Fruit fly (Drosophila melanogaster): ENCODE measurements around the gene Cpsf5.

Cpsf5 gene

dm6 chr3L:9447239-9447777 lies 36.5 kb downstream of the Cpsf5 start (continued):
- no peak for TF ChIP-seq CG9139 (GFP tag; optimal IDR thresholded peaks at IDR 0.05)
- TF ChIP-seq cyc (GFP tag; optimal IDR thresholded peaks at IDR 0.05) = no peak
- no peak for TF ChIP-seq salr (GFP tag; optimal IDR thresholded peaks at IDR 0.05)
- TF ChIP-seq fd59A (GFP tag; optimal IDR thresholded peaks at IDR 0.05) = no peak

dm6 chr3L:9451522-9452118 lies 40.8 kb downstream of the Cpsf5 start, which contains the start of the genes CG3448 and ghi:
CG3448 (minus strand) TSS chr3L:9451572.
ghi (plus strand) TSS chr3L:9451876.
- TF ChIP-seq Sox15 (GFP tag; optimal IDR thresholded peaks at IDR 0.05) = no peak
- no peak for TF ChIP-seq spab (GFP tag; optimal IDR thresholded peaks at IDR 0.05)
- TF ChIP-seq CG11294 (GFP tag; IDR thresholded peaks at IDR 0.05) = no peak
- no peak for TF ChIP-seq CG9139 (GFP tag; optimal IDR thresholded peaks at IDR 0.05)
- peak; percentile 75 for TF ChIP-seq esn (GFP tag; optimal IDR thresholded peaks at IDR 0.05)
- TF ChIP-seq CG3919 (GFP tag; optimal IDR thresholded peaks at IDR 0.05) = peak; percentile 73
- TF ChIP-seq ss (GFP tag; optimal IDR thresholded peaks at IDR 0.05) = peak in 1 of 2 experiments; percentile 66
- no peak for TF ChIP-seq CG32006 (GFP tag; optimal IDR thresholded peaks at IDR 0.05)
- no peak for TF ChIP-seq Smox (GFP tag; optimal IDR thresholded peaks at IDR 0.05)
- no peak for TF ChIP-seq CG16779 (tag; optimal IDR thresholded peaks at IDR 0.05)
- peak; percentile 67 for TF ChIP-seq cyc (GFP tag; optimal IDR thresholded peaks at IDR 0.05)
- TF ChIP-seq dsx (GFP tag; optimal IDR thresholded peaks at IDR 0.05; ENCODE audit: poor library complexity, severe bottlenecking) = peak; percentile 58
- peak; percentile 32 for TF ChIP-seq CG10669 (GFP tag; optimal IDR thresholded peaks at IDR 0.05)
- TF ChIP-seq CG6792 (GFP tag; optimal IDR thresholded peaks at IDR 0.05) = peak; percentile 48
- peak; percentile 55; the same call in 2 of the 3 replicates for TF ChIP-seq eg (GFP tag; IDR thresholded peaks at IDR 0.05)
- no peak for TF ChIP-seq CG6276 (GFP tag; optimal IDR thresholded peaks at IDR 0.05)
- peak; percentile 11 for TF ChIP-seq CG1621 (tag; optimal IDR thresholded peaks at IDR 0.05)
- peak; percentile 47 for TF ChIP-seq net (GFP tag; optimal IDR thresholded peaks at IDR 0.05)
- no peak for TF ChIP-seq OdsH (GFP tag; optimal IDR thresholded peaks at IDR 0.05)
- TF ChIP-seq CG10631 (GFP tag; optimal IDR thresholded peaks at IDR 0.05) = no peak
- no peak for TF ChIP-seq pdm3 (GFP tag; optimal IDR thresholded peaks at IDR 0.05)
- TF ChIP-seq CG7368 (GFP tag; optimal IDR thresholded peaks at IDR 0.05) = peak; percentile 54
- TF ChIP-seq CG31627 (GFP tag; optimal IDR thresholded peaks at IDR 0.05) = peak; percentile 23
- TF ChIP-seq CG3032 (tag; optimal IDR thresholded peaks at IDR 0.05) = peak; percentile 70
- peak; percentile 52 for TF ChIP-seq CG6808 (GFP tag; optimal IDR thresholded peaks at IDR 0.05)
- peak; percentile 61 for TF ChIP-seq lz (GFP tag; optimal IDR thresholded peaks at IDR 0.05)
- peak; percentile 28 for TF ChIP-seq Hr39 (GFP tag; optimal IDR thresholded peaks at IDR 0.05)
- TF ChIP-seq dac (GFP tag; optimal IDR thresholded peaks at IDR 0.05) = no peak
- TF ChIP-seq CG11902 (GFP tag; optimal IDR thresholded peaks at IDR 0.05) = no peak
- TF ChIP-seq achi (GFP tag; optimal IDR thresholded peaks at IDR 0.05) = peak; percentile 60
- TF ChIP-seq Met (GFP tag; optimal IDR thresholded peaks at IDR 0.05) = peak; percentile 63
- TF ChIP-seq Blimp-1 (GFP tag; optimal IDR thresholded peaks at IDR 0.05) = peak; percentile 25
- peak; percentile 9 for TF ChIP-seq CG8632 (GFP tag; optimal IDR thresholded peaks at IDR 0.05)
- no peak for TF ChIP-seq CG6163 (GFP tag; IDR thresholded peaks at IDR 0.05)
- TF ChIP-seq Eip75B (GFP tag; optimal IDR thresholded peaks at IDR 0.05) = peak; percentile 72
- TF ChIP-seq fkh (GFP tag; optimal IDR thresholded peaks at IDR 0.05) = peak; percentile 94
- TF ChIP-seq Sox14 (GFP tag; optimal IDR thresholded peaks at IDR 0.05) = peak; percentile 30
- TF ChIP-seq vri (GFP tag; optimal IDR thresholded peaks at IDR 0.05) = peak; percentile 32
- peak; percentile 84 for TF ChIP-seq svp (GFP tag)
- TF ChIP-seq Ets21C (GFP tag; optimal IDR thresholded peaks at IDR 0.05) = peak; percentile 31
- peak; percentile 58 for TF ChIP-seq acj6 (GFP tag; optimal IDR thresholded peaks at IDR 0.05)
- TF ChIP-seq CG4318 (GFP tag; optimal IDR thresholded peaks at IDR 0.05) = no peak
- no peak for TF ChIP-seq salr (GFP tag; optimal IDR thresholded peaks at IDR 0.05)
- peak; percentile 22 for TF ChIP-seq CG6854 (GFP tag; optimal IDR thresholded peaks at IDR 0.05)
- TF ChIP-seq Eip93F (GFP tag; optimal IDR thresholded peaks at IDR 0.05) = peak; percentile 64
- no peak for TF ChIP-seq fd59A (GFP tag; optimal IDR thresholded peaks at IDR 0.05)
- TF ChIP-seq Eip78C (GFP tag) = peak; percentile 89
- peak; percentile 49 for TF ChIP-seq CG11762 (GFP tag; optimal IDR thresholded peaks at IDR 0.05; ENCODE audit: insufficient read depth)
